Worm (Caenorhabditis elegans) whole organism, L2 larva: ENCODE results near the gene ubc-8.

Source experiments
- ama-1 ChIP-seq: fragments of 150-350 bp; optimal IDR thresholded peaks from 2 replicates; lab custom pipeline; 2018; ENCODE audit warnings: inconsistent platforms
- ceh-16 ChIP-seq: fragments of 150-350 bp; optimal IDR thresholded peaks from 2 replicates; lab custom pipeline; 2014; ENCODE audit warnings: missing biosample characterization, missing genetic modification characterization
- ceh-82 ChIP-seq: fragments of 150-350 bp; optimal IDR thresholded peaks from 2 replicates; lab custom pipeline; 2014; ENCODE audit warnings: missing biosample characterization, missing genetic modification characterization
- elt-1 ChIP-seq: fragments of 150-350 bp; optimal IDR thresholded peaks from 2 replicates; lab custom pipeline; 2014; ENCODE audit warnings: missing biosample characterization, missing genetic modification characterization
- gmeb-1 ChIP-seq: fragments of 150-350 bp; optimal IDR thresholded peaks from 2 replicates; lab custom pipeline; 2014; ENCODE audit warnings: missing biosample characterization, missing genetic modification characterization
- lin-39 ChIP-seq: fragments of 150-350 bp; optimal IDR thresholded peaks from 2 replicates; lab custom pipeline; 2014; ENCODE audit warnings: missing biosample characterization, missing genetic modification reagents, missing genetic modification characterization
- nhr-129 ChIP-seq: fragments of 150-350 bp; optimal IDR thresholded peaks from 2 replicates; lab custom pipeline; 2014; ENCODE audit warnings: missing biosample characterization, missing genetic modification characterization
- peb-1 ChIP-seq: fragments of 150-350 bp; optimal IDR thresholded peaks from 2 replicates; lab custom pipeline; 2014; ENCODE audit warnings: missing biosample characterization, missing genetic modification characterization
- sem-4 ChIP-seq: fragments of 150-350 bp; optimal IDR thresholded peaks from 2 replicates; lab custom pipeline; 2014; ENCODE audit warnings: missing biosample characterization, missing genetic modification reagents, missing genetic modification characterization
- skn-1 ChIP-seq: sonication (generic microtip); optimal IDR thresholded peaks from 2 replicates; lab custom pipeline; 2017; ENCODE audit warnings: missing biosample characterization, missing genetic modification characterization
- unc-39 ChIP-seq: fragments of 150-350 bp; optimal IDR thresholded peaks from 2 replicates; lab custom pipeline; 2014; ENCODE audit warnings: missing biosample characterization, missing genetic modification characterization
- unc-62 ChIP-seq: fragments of 150-350 bp; optimal IDR thresholded peaks from 2 replicates; lab custom pipeline; 2014; ENCODE audit warnings: missing biosample characterization, missing genetic modification reagents, missing genetic modification characterization
- zag-1 ChIP-seq: fragments of 150-350 bp; optimal IDR thresholded peaks from 2 replicates; lab custom pipeline; 2014; ENCODE audit warnings: missing biosample characterization, missing genetic modification characterization
- ztf-11 ChIP-seq: sonication (generic microtip); optimal IDR thresholded peaks from 2 replicates; lab custom pipeline; 2017; ENCODE audit warnings: missing biosample characterization, missing genetic modification characterization

DNA sequence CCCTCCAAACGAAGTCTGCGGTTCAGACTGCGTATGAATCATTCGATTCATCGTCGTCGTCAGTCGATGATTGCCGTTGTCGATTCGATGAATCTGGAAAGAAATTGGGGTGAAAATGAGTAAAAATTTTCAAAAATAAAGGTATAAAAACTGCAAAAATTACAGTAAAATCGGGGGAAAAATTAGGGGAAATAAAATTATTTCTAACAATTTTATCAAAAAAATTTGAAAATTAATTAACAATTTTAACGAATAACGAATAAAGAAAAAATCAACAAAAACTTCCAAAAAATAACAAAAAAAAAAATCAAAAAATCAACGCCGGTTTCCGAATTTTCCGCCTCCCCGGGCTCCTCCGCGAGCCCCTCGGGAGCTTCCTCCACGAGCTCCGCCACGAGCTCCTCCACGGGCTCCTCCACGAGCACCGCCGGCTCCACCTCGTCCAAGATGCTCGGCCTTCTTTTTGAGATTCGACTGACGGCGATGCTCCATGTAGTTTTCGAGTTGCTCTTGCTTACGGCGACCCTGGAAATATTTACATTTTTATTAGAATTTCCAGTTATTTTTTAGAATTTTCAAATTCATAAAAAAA is 18.2 kb downstream of the ubc-8 start, which contains the start of gene egrh-3:
- TF ChIP-seq ztf-11 (tag; lab: Kevin White, UChicago), result no peak
- no peak for TF ChIP-seq unc-39
- TF ChIP-seq elt-1 (tag; lab: Kevin White, UChicago), result no peak
- no peak for TF ChIP-seq zag-1 (tag; lab: Kevin White, UChicago)
- TF ChIP-seq sem-4 (tag; lab: Kevin White, UChicago), result no peak
- TF ChIP-seq unc-62 (GFP tag; lab: Kevin White, UChicago), result no peak
- TF ChIP-seq nhr-129 (tag; lab: Kevin White, UChicago), result no peak
- no peak for TF ChIP-seq ceh-16 (tag; lab: Kevin White, UChicago)
- TF ChIP-seq ceh-82 (tag; lab: Kevin White, UChicago), result no peak
- no peak for TF ChIP-seq skn-1 (tag; lab: Kevin White, UChicago)
- no peak for TF ChIP-seq lin-39 (tag; lab: Kevin White, UChicago)
- TF ChIP-seq gmeb-1, result no peak
- no peak for TF ChIP-seq peb-1
- no peak for TF ChIP-seq ama-1 (lab: Kevin White, UChicago)
